Worm (Caenorhabditis elegans) whole organism, mixed stage, embryonic: ENCODE measurements around the gene M03B6.1.

Experiments
- M03D4.4 ChIP-seq: sonication (generic microtip); optimal IDR thresholded peaks from 2 replicates; lab custom pipeline; 2017; ENCODE audit warnings: mild to moderate bottlenecking, missing genetic modification characterization, missing compliant biosample characterization
- bed-3 ChIP-seq: fragments of 200-800 bp; sonication (Bioruptor generic); optimal IDR thresholded peaks from 3 replicates; lab custom pipeline; 2018; ENCODE audit warnings: mild to moderate bottlenecking, missing genetic modification characterization, moderate library complexity, missing compliant biosample characterization
- blmp-1 ChIP-seq: fragments of 150-350 bp; optimal IDR thresholded peaks from 2 replicates; lab custom pipeline; 2014; ENCODE audit warnings: missing biosample characterization, missing genetic modification characterization
- ceh-39 ChIP-seq: fragments of 150-350 bp; optimal IDR thresholded peaks from 2 replicates; lab custom pipeline; 2014; ENCODE audit warnings: missing biosample characterization, missing genetic modification characterization
- ceh-43 ChIP-seq: fragments of 200-800 bp; sonication (Bioruptor generic); optimal IDR thresholded peaks from 2 replicates; lab custom pipeline; 2018; ENCODE audit warnings: mild to moderate bottlenecking, missing genetic modification characterization, moderate library complexity, missing compliant biosample characterization
- ces-1 ChIP-seq: fragments of 150-350 bp; optimal IDR thresholded peaks from 2 replicates; lab custom pipeline; 2014; ENCODE audit warnings: missing biosample characterization, missing genetic modification reagents, missing genetic modification characterization
- cnd-1 ChIP-seq: fragments of 200-800 bp; sonication (Bioruptor generic); optimal IDR thresholded peaks from 2 replicates; lab custom pipeline; 2018; ENCODE audit warnings: mild to moderate bottlenecking, missing genetic modification characterization, missing compliant biosample characterization
- drap-1 ChIP-seq: fragments of 200-800 bp; sonication (Bioruptor generic); optimal IDR thresholded peaks from 3 replicates; lab custom pipeline; 2018; ENCODE audit warnings: mild to moderate bottlenecking, missing genetic modification characterization, missing compliant biosample characterization
- elt-3 ChIP-seq: fragments of 150-350 bp; optimal IDR thresholded peaks from 2 replicates; lab custom pipeline; 2014; ENCODE audit warnings: missing biosample characterization, missing genetic modification characterization
- flh-1 ChIP-seq: fragments of 200-800 bp; sonication (Bioruptor generic); optimal IDR thresholded peaks from 2 replicates; lab custom pipeline; 2018; ENCODE audit warnings: mild to moderate bottlenecking, missing genetic modification characterization, moderate library complexity, missing compliant biosample characterization
- ham-2 ChIP-seq: fragments of 200-800 bp; sonication (Bioruptor generic); optimal IDR thresholded peaks from 2 replicates; lab custom pipeline; 2018; ENCODE audit warnings: mild to moderate bottlenecking, missing genetic modification characterization, missing compliant biosample characterization
- hlh-1 ChIP-seq: fragments of 150-350 bp; optimal IDR thresholded peaks from 2 replicates; lab custom pipeline; 2014; ENCODE audit warnings: missing biosample characterization, missing genetic modification reagents, missing genetic modification characterization
- lin-13 ChIP-seq: fragments of 150-350 bp; optimal IDR thresholded peaks from 2 replicates; lab custom pipeline; 2014; ENCODE audit warnings: missing biosample characterization, missing genetic modification characterization
- lin-32 ChIP-seq: fragments of 200-800 bp; sonication (Bioruptor generic); optimal IDR thresholded peaks from 2 replicates; lab custom pipeline; 2018; ENCODE audit warnings: mild to moderate bottlenecking, missing genetic modification characterization, missing compliant biosample characterization
- lsy-2 ChIP-seq: fragments of 150-350 bp; optimal IDR thresholded peaks from 2 replicates; lab custom pipeline; 2014; ENCODE audit warnings: missing biosample characterization, missing genetic modification characterization
- mab-5 ChIP-seq: fragments of 150-350 bp; optimal IDR thresholded peaks from 2 replicates; lab custom pipeline; 2014; ENCODE audit warnings: missing biosample characterization, missing genetic modification characterization
- mep-1 ChIP-seq: fragments of 150-350 bp; optimal IDR thresholded peaks from 2 replicates; lab custom pipeline; 2017; ENCODE audit warnings: missing biosample characterization, missing genetic modification reagents, missing genetic modification characterization, inconsistent platforms
- mls-2 ChIP-seq: sonication (generic microtip); optimal IDR thresholded peaks from 2 replicates; lab custom pipeline; 2016; ENCODE audit warnings: mild to moderate bottlenecking, missing genetic modification characterization, moderate library complexity, missing compliant biosample characterization
- nhr-12 ChIP-seq: fragments of 150-350 bp; optimal IDR thresholded peaks from 2 replicates; lab custom pipeline; 2014; ENCODE audit warnings: missing biosample characterization, missing genetic modification characterization
- nhr-2 ChIP-seq: fragments of 150-350 bp; optimal IDR thresholded peaks from 2 replicates; lab custom pipeline; 2014; ENCODE audit warnings: missing biosample characterization, missing genetic modification characterization
- nhr-237 ChIP-seq: fragments of 150-350 bp; optimal IDR thresholded peaks from 2 replicates; lab custom pipeline; 2014; ENCODE audit warnings: missing biosample characterization, missing genetic modification characterization
- nhr-28 ChIP-seq: fragments of 150-350 bp; optimal IDR thresholded peaks from 2 replicates; lab custom pipeline; 2014; ENCODE audit warnings: missing biosample characterization, missing genetic modification characterization
- nhr-76 ChIP-seq: sonication (generic microtip); optimal IDR thresholded peaks from 2 replicates; lab custom pipeline; 2017; ENCODE audit warnings: missing biosample characterization, missing genetic modification characterization
- pha-4 ChIP-seq: fragments of 150-350 bp; optimal IDR thresholded peaks from 2 replicates; lab custom pipeline; 2018; ENCODE audit warnings: missing biosample characterization, missing genetic modification reagents, missing genetic modification characterization
- sem-2 ChIP-seq: fragments of 200-800 bp; sonication (Bioruptor generic); optimal IDR thresholded peaks from 2 replicates; lab custom pipeline; 2018; ENCODE audit warnings: mild to moderate bottlenecking, missing genetic modification characterization, missing compliant biosample characterization
- snpc-4 ChIP-seq: fragments of 150-350 bp; optimal IDR thresholded peaks from 2 replicates; lab custom pipeline; 2014; ENCODE audit warnings: missing biosample characterization, missing genetic modification characterization
- tbx-8 ChIP-seq: fragments of 200-800 bp; sonication (Bioruptor generic); optimal IDR thresholded peaks from 2 replicates; lab custom pipeline; 2018; ENCODE audit warnings: mild to moderate bottlenecking, missing genetic modification characterization, moderate library complexity, missing compliant biosample characterization
- unc-39 ChIP-seq: fragments of 150-350 bp; optimal IDR thresholded peaks from 2 replicates; lab custom pipeline; 2014; ENCODE audit warnings: missing biosample characterization, missing genetic modification characterization
- unc-62 ChIP-seq: fragments of 150-350 bp; optimal IDR thresholded peaks from 2 replicates; lab custom pipeline; 2014; ENCODE audit warnings: missing biosample characterization, missing genetic modification reagents, missing genetic modification characterization
- zip-8 ChIP-seq: fragments of 150-350 bp; optimal IDR thresholded peaks from 2 replicates; lab custom pipeline; 2014; ENCODE audit warnings: missing biosample characterization, missing genetic modification characterization

M03B6.1 gene

DNA sequence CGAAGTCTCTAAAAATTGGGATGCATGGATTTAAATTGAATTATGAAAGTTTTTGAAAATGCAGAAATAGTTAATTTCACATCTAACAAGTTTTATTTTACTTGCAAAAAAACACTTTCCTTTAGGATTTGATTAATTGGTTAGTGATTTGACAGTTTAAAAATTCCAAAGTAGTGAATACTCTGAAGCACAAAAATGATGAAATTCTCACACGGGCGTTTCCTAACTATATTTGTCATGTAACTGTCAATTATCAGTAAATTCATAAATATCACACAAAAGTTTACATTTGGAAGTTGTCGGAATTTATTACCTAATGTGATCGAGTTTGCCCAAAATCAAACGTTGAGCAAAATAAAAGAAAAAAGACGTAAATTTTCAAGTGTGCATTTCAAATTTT is 30.3 kb upstream of the M03B6.1 start:
- TF ChIP-seq nhr-237 (tag; lab: Kevin White, UChicago) (no peak), M03D4.4 (no peak), cnd-1 (tag; lab: Kevin White, UChicago) (no peak), nhr-76 (tag; lab: Kevin White, UChicago) (no peak), zip-8 (tag; lab: Kevin White, UChicago) (no peak), unc-39 (tag; lab: Kevin White, UChicago) (no peak), elt-3 (tag; lab: Kevin White, UChicago) (no peak), mls-2 (tag; lab: Kevin White, UChicago) (no peak), unc-62 (GFP tag; lab: Kevin White, UChicago) (no peak), pha-4 (tag; lab: Kevin White, UChicago) (no peak), blmp-1 (tag; lab: Kevin White, UChicago) (no peak), drap-1 (GFP tag; lab: Kevin White, UChicago) (no peak), mep-1 (tag; lab: Kevin White, UChicago) (no peak), mab-5 (no peak)

DNA sequence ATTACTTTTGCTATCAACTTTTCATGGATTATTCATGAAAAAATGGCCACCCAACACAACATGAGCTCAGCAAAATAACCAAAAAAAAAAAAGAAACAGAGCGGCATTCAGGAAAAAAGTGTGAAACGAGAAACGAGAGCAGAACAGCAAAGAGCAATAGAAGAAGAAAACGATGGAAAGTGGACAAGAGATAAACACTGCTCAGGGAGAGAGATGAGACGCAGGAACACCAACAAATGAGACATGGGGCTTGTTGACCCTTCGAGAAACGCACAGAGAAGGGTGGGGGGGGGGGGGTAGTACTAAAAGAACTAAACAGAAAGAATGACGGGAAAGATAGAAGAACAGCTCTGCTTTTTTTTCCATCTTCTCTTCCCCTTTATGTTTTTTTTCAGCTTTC is 29.5 kb upstream of the M03B6.1 start:
- TF ChIP-seq lin-32 (GFP tag; lab: Kevin White, UChicago) = no peak
- no peak for TF ChIP-seq ham-2 (GFP tag; lab: Kevin White, UChicago)
- no peak for TF ChIP-seq pha-4 (tag; lab: Kevin White, UChicago)
- TF ChIP-seq lsy-2 = no peak
- no peak for TF ChIP-seq drap-1 (GFP tag; lab: Kevin White, UChicago)
- no peak for TF ChIP-seq bed-3 (GFP tag; lab: Kevin White, UChicago)
- TF ChIP-seq ceh-39 = no peak
- TF ChIP-seq elt-3 (tag; lab: Kevin White, UChicago) = no peak
- no peak for TF ChIP-seq nhr-28
- no peak for TF ChIP-seq nhr-237 (tag; lab: Kevin White, UChicago)
- TF ChIP-seq snpc-4 (tag; lab: Kevin White, UChicago) = no peak
- TF ChIP-seq flh-1 = no peak
- TF ChIP-seq, all 35 proteins: peak for 0

DNA sequence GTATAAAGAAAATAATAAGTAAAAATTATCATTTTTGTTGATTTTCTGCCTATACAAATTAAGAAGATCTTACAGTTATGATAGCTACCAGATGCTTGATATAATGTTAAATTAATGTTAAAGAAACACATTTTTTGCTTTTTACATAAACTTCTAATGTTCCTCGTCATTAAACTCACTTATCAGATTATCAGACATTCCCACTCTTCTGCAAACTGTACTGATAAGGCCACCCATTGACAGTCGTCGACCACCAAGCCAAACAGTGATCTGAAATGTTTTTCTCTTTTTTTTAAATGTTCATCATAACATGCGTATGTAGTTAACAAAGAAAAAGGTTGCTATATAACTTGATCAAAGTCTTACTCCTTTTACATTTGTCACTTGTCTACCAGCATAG is 22.6 kb upstream of the M03B6.1 start:
- TF ChIP-seq lin-32 (GFP tag; lab: Kevin White, UChicago) (no peak), cnd-1 (tag; lab: Kevin White, UChicago) (no peak), zip-8 (tag; lab: Kevin White, UChicago) (no peak), snpc-4 (tag; lab: Kevin White, UChicago) (no peak), nhr-12 (tag; lab: Kevin White, UChicago) (no peak), ces-1 (GFP tag; lab: Kevin White, UChicago) (no peak), mls-2 (tag; lab: Kevin White, UChicago) (no peak), M03D4.4 (no peak), ham-2 (GFP tag; lab: Kevin White, UChicago) (no peak)

DNA sequence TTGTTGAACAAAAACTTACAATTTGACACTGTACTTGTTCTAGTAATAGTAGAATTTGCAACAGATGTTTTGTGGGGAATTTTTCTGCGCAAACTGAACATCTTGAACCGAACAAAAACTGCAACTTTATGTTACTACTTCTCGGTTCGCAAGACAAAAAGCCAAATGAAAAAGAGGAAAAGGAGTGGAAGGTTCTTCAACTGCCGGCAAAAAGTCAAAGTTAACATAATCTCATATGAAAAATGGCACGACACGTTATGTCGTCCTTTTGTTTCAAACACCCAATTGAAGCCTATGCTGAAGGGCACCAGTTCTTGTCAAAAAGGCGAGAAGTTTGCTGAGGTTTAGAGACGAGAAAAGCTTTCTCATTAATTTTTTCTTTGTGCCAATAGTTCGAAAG is 17.9 kb upstream of the M03B6.1 start, which contains the start of gene twk-23:
Gene twk-23, minus strand, starts transcription at position 101 of the 400 bp plus-strand sequence.
- no peak for TF ChIP-seq bed-3 (GFP tag; lab: Kevin White, UChicago)
- no peak for TF ChIP-seq zip-8 (tag; lab: Kevin White, UChicago)
- no peak for TF ChIP-seq tbx-8 (GFP tag; lab: Kevin White, UChicago)
- no peak for TF ChIP-seq sem-2
- TF ChIP-seq hlh-1 (tag; lab: Kevin White, UChicago) = no peak
- no peak for TF ChIP-seq nhr-28
- no peak for TF ChIP-seq nhr-76 (tag; lab: Kevin White, UChicago)
- TF ChIP-seq elt-3 (tag; lab: Kevin White, UChicago) = no peak
- TF ChIP-seq flh-1 = no peak
- TF ChIP-seq ceh-43 (GFP tag; lab: Kevin White, UChicago) = no peak
- no peak for TF ChIP-seq lin-32 (GFP tag; lab: Kevin White, UChicago)
- no peak for TF ChIP-seq cnd-1 (tag; lab: Kevin White, UChicago)
- no peak for TF ChIP-seq ham-2 (GFP tag; lab: Kevin White, UChicago)
- no peak for TF ChIP-seq nhr-2 (tag; lab: Kevin White, UChicago)
- TF ChIP-seq ces-1 (GFP tag; lab: Kevin White, UChicago) = no peak
- no peak for TF ChIP-seq ceh-39
- no peak for TF ChIP-seq nhr-12 (tag; lab: Kevin White, UChicago)
- no peak for TF ChIP-seq blmp-1 (tag; lab: Kevin White, UChicago)
- TF ChIP-seq unc-62 (GFP tag; lab: Kevin White, UChicago) = no peak
- no peak for TF ChIP-seq drap-1 (GFP tag; lab: Kevin White, UChicago)

DNA sequence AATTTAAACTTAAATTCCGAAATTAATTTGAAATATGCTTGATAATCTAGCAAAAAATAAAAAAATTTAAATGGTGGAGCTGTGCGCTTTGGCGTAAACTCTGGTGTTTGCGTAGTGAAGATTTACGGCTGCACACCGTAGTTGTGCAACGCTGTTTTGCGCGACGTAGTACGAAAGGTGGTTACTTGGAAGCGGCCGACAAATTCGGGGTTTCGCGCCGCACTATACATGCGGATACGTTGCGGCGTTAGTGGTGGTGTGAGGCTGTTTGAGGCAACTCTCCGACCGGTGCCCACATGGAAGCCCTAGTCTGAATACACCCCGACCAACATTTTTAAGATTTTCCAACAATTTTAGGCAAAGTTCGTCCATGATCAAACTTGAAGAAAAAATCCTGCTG is 8.0 kb upstream of the M03B6.1 start:
- TF ChIP-seq lin-13 (tag; lab: Kevin White, UChicago) = no peak
- no peak for TF ChIP-seq blmp-1 (tag; lab: Kevin White, UChicago)
